Worm (Caenorhabditis elegans) whole organism, midembryonic: ENCODE measurements around the gene str-229.

ENCODE experiments used
- flt-1 ChIP-seq: fragments of 200-800 bp; sonication (Bioruptor generic); IDR thresholded peaks from 2 replicates; pipeline ENCODE4 v1.3.6; 2022; ENCODE audit warnings: missing genetic modification characterization, missing compliant biosample characterization
- med-1 ChIP-seq: sonication (generic microtip); optimal IDR thresholded peaks from 2 replicates; lab custom pipeline; 2017; ENCODE audit warnings: missing genetic modification characterization, mild to moderate bottlenecking, missing compliant biosample characterization, antibody characterized with exemption, missing genetic modification reagents; ENCODE audit not compliant: insufficient read depth
- ref-1 ChIP-seq: fragments of 200-800 bp; sonication (Bioruptor generic); conservative IDR thresholded peaks from 2 replicates; pipeline ENCODE4 v1.3.6; 2022; ENCODE audit warnings: missing genetic modification reagents, missing genetic modification characterization, missing compliant biosample characterization
- tab-1 ChIP-seq: fragments of 200-800 bp; sonication (Bioruptor generic); IDR thresholded peaks from 2 replicates; pipeline ENCODE4 v1.3.6; 2022; ENCODE audit warnings: missing genetic modification characterization, missing compliant biosample characterization
- ztf-29 ChIP-seq: fragments of 200-800 bp; sonication (Bioruptor generic); IDR thresholded peaks from 2 replicates; pipeline ENCODE4 v1.3.6; 2022; ENCODE audit warnings: missing genetic modification reagents, missing genetic modification characterization, missing compliant biosample characterization

ce11 chrV:3854847-3855246 is 47.5 kb downstream of the str-229 start, which contains the start of gene nhr-186:
- TF ChIP-seq tab-1, result no peak
- TF ChIP-seq flt-1 (GFP tag; lab: Robert Waterston, UW), result no peak
- TF ChIP-seq med-1 (GFP tag; lab: Kevin White, UChicago), result no peak
- no peak for TF ChIP-seq ztf-29 (GFP tag; lab: Robert Waterston, UW)
- no peak for TF ChIP-seq ref-1
